Worm (Caenorhabditis elegans): ENCODE results near the gene sulp-5.

DNA sequence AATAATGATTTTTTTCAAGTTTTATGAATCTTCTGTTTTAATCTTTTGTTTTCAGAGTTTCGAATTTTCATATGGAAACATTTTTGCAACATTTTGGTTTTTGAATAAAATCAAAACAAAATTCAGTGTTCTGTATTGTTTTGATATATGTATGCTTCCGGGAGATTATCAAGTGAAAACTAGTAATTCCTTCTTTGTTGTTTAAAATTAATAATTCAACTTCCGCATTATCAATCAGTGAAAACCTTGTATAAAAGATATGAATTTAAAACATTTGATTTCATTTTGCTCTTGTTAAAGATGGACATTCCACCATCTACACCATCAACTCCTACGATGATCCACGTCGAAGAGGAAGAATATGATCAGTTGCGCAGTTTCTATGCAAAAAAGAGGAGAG, at the start of gene sulp-5:
- TF ChIP-seq zag-1 (tag; optimal IDR thresholded peaks at IDR 0.05) (no peak), ceh-82 (tag; optimal IDR thresholded peaks at IDR 0.05) (no peak), Y55F3AM.14 (GFP tag; optimal IDR thresholded peaks at IDR 0.05) (no peak), C34F6.9 (tag; optimal IDR thresholded peaks at IDR 0.05) (no peak), nhr-12 (tag; optimal IDR thresholded peaks at IDR 0.05) (no peak), elt-1 (tag; optimal IDR thresholded peaks at IDR 0.05) (no peak)
